Worm (Caenorhabditis elegans) whole organism, late embryonic: Measurements from ENCODE around the gene C42D8.1.

Experiments used
- ahr-1 ChIP-seq: sonication (generic microtip); optimal IDR thresholded peaks from 2 replicates; lab custom pipeline; 2016; ENCODE audit warnings: missing genetic modification characterization, missing compliant biosample characterization
- ama-1 ChIP-seq: fragments of 150-350 bp; optimal IDR thresholded peaks from 2 replicates; lab custom pipeline; 2014
- ceh-34 ChIP-seq: sonication (generic microtip); optimal IDR thresholded peaks from 2 replicates; lab custom pipeline; 2016; ENCODE audit warnings: mild to moderate bottlenecking, missing genetic modification characterization, missing compliant biosample characterization
- elt-2 ChIP-seq: sonication (generic microtip); optimal IDR thresholded peaks from 2 replicates; lab custom pipeline; 2016; ENCODE audit warnings: missing genetic modification reagents, missing genetic modification characterization, missing compliant biosample characterization
- hlh-15 ChIP-seq: sonication (generic microtip); optimal IDR thresholded peaks from 2 replicates; lab custom pipeline; 2016; ENCODE audit warnings: missing genetic modification characterization, missing compliant biosample characterization
- npax-4 ChIP-seq: sonication (generic microtip); optimal IDR thresholded peaks from 2 replicates; lab custom pipeline; 2016; ENCODE audit warnings: missing genetic modification characterization, missing compliant biosample characterization
- pha-2 ChIP-seq: sonication (generic microtip); optimal IDR thresholded peaks from 2 replicates; lab custom pipeline; 2017; ENCODE audit warnings: mild to moderate bottlenecking, missing genetic modification characterization, missing compliant biosample characterization
- ref-2 ChIP-seq: sonication (generic microtip); optimal IDR thresholded peaks from 2 replicates; lab custom pipeline; 2016; ENCODE audit warnings: missing genetic modification characterization, missing compliant biosample characterization
- sox-2 ChIP-seq: fragments of 200-800 bp; sonication (Bioruptor generic); IDR thresholded peaks from 2 replicates; pipeline ENCODE4 v1.3.6; 2022; ENCODE audit warnings: missing genetic modification reagents, missing genetic modification characterization, missing compliant biosample characterization
- unc-42 ChIP-seq: sonication (generic microtip); optimal IDR thresholded peaks from 2 replicates; lab custom pipeline; 2016; ENCODE audit warnings: missing genotype, missing genetic modification characterization, missing compliant biosample characterization
- zip-5 ChIP-seq: sonication (generic microtip); optimal IDR thresholded peaks from 2 replicates; lab custom pipeline; 2016; ENCODE audit warnings: missing genetic modification characterization, missing compliant biosample characterization

DNA sequence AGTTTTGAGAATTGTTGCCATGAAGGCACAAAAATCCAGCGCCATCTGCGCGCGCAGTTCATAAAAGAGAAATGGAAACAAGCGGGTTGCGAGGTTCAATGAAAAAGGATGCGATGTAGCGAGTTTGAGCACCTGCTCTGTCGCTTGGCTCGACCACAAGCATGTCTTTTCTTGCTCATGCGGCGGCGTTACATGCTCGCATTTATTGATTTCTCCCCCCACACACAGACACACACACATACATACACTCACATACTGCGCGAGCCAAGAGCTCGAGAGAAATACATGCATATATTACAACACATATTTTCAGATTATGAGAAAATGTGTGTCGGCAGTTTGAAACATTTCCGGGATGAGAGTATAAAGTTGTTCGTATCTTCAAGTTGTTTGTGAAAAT is 12.5 kb downstream of the C42D8.1 start:
- TF ChIP-seq elt-2 (tag; lab: Kevin White, UChicago) (no peak), hlh-15 (tag; lab: Kevin White, UChicago) (no peak), ahr-1 (tag; lab: Kevin White, UChicago) (no peak), ceh-34 (tag; lab: Kevin White, UChicago) (no peak), pha-2 (no peak), npax-4 (tag; lab: Kevin White, UChicago) (no peak), unc-42 (tag; lab: Kevin White, UChicago) (peak; percentile 12), zip-5 (no peak), ref-2 (tag; lab: Kevin White, UChicago) (no peak), ama-1 (lab: Kevin White, UChicago) (no peak), sox-2 (no peak)
